Worm (Caenorhabditis elegans): Measurements from ENCODE around the gene Y43F8C.16.

Y43F8C.16 gene

DNA sequence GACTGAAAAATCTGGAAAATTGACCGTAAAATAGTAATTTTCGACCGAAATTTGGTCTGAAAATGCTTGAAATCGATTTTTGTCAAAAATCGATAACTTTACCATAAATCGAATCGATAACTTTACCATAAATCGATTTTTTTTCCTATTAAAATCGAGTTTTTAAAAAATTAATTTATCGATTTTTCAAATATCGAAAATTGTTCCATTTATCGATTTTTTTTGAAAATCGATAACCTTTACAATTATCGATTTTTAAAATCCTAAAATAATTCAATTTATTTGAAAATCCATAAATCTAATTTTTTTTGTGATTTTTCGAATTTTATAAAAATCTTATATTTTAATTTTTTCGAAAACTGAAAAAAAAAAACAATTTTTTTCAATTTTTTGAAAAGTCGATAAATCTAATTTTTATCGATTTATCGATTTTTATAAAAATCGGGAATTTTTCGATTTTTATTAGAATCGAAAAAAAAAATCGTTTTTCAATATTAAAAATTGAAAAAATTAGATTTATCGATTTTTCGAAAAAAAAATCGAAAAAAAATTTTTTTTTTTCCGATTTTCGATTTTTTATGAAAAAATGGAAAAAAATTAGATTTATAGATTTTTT, 23.9 kb downstream of the Y43F8C.16 start (continued):
- no peak for TF ChIP-seq rec-8 (tag; optimal IDR thresholded peaks at IDR 0.05)
- TF ChIP-seq let-526 (GFP tag; IDR thresholded peaks at IDR 0.05) = no peak
- no peak for TF ChIP-seq ztf-22 (GFP tag; optimal IDR thresholded peaks at IDR 0.05)
- no peak for TF ChIP-seq sea-2 (GFP tag; IDR thresholded peaks at IDR 0.05)
- no peak for TF ChIP-seq ZK185.1 (tag; optimal IDR thresholded peaks at IDR 0.05; ENCODE audit: poor library complexity, severe bottlenecking)
- no peak for TF ChIP-seq mel-28 (tag; optimal IDR thresholded peaks at IDR 0.05; ENCODE audit: borderline replicate concordance)

DNA sequence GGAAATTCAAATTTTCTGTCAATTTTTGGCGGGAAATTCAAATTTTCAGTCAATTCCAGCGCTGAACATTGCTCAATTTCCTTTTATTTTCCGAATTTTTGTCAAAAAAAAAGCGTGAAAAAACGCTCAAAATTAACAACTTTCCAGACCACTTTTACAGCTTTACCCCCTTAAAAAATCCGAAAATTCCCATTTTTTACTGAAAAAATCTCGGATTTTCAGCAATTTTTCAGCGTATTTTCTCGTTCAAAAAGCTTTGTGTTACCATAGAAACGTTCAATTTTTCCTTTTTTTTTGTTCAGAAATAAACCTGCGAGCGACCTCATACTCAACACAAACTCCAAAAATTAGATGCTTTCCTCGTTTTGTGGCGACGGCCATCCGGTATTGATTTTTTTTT, 40.8 kb downstream of the Y43F8C.16 start, which contains the start of gene mrp-7:
Gene mrp-7, plus strand, starts transcription at position 301 of the 400 bp plus-strand sequence.
- TF ChIP-seq Y53F4B.3 (GFP tag; IDR thresholded peaks at IDR 0.05) (no peak), ets-4 (GFP tag; optimal IDR thresholded peaks at IDR 0.05) (no peak), attf-5 (GFP tag; optimal IDR thresholded peaks at IDR 0.05) (no peak), sptf-2 (GFP tag; optimal IDR thresholded peaks at IDR 0.05) (no peak), F55B11.4 (tag; optimal IDR thresholded peaks at IDR 0.05; ENCODE audit: borderline replicate concordance, insufficient read depth) (no peak), ztf-25 (GFP tag; IDR thresholded peaks at IDR 0.05) (no peak), bed-1 (GFP tag; IDR thresholded peaks at IDR 0.05) (no peak), mxl-1 (tag; optimal IDR thresholded peaks at IDR 0.05) (no peak), nhr-120 (GFP tag; IDR thresholded peaks at IDR 0.05) (no peak), chd-7 (tag; optimal IDR thresholded peaks at IDR 0.05) (no peak), lsl-1 (GFP tag; optimal IDR thresholded peaks at IDR 0.05) (no peak), F10E7.11 (tag; optimal IDR thresholded peaks at IDR 0.05) (no peak), tbp1 (GFP tag; optimal IDR thresholded peaks at IDR 0.05) (no peak), cebp-1 (GFP tag; IDR thresholded peaks at IDR 0.05) (no peak), cebp-1 (tag; optimal IDR thresholded peaks at IDR 0.05) (no peak), dox-1 (GFP tag; IDR thresholded peaks at IDR 0.05) (no peak), ama-1 (optimal IDR thresholded peaks at IDR 0.05) (no peak), ama-1 (GFP tag; optimal IDR thresholded peaks at IDR 0.05) (no peak), tlf-1 (GFP tag; optimal IDR thresholded peaks at IDR 0.05) (no peak), ztf-22 (GFP tag; optimal IDR thresholded peaks at IDR 0.05) (no peak), lir-1 (GFP tag; conservative IDR thresholded peaks at IDR 0.05) (no peak)

- TF ChIP-seq madf-6 (GFP tag; IDR thresholded peaks at IDR 0.05) (peak; percentile 90), aptf-2 (GFP tag; conservative IDR thresholded peaks at IDR 0.05) (no peak), F49E8.2 (tag; optimal IDR thresholded peaks at IDR 0.05; ENCODE audit: insufficient read depth) (peak; percentile 12), snpc-1.3 (tag; optimal IDR thresholded peaks at IDR 0.05; ENCODE audit: insufficient read depth) (peak; percentile 21), snpc-3.4 (tag; optimal IDR thresholded peaks at IDR 0.05) (peak; percentile 13), lsl-1 (GFP tag; optimal IDR thresholded peaks at IDR 0.05) (peak; percentile 56), xnd-1 (tag; optimal IDR thresholded peaks at IDR 0.05) (peak; percentile 64), efl-1 (GFP tag; optimal IDR thresholded peaks at IDR 0.05) (peak; percentile 84), gei-17 (GFP tag; optimal IDR thresholded peaks at IDR 0.05) (no peak), lin-54 (GFP tag; optimal IDR thresholded peaks at IDR 0.05) (peak; percentile 66), hmg-20 (GFP tag; IDR thresholded peaks at IDR 0.05) (no peak), lin-35 (GFP tag; optimal IDR thresholded peaks at IDR 0.05) (no peak), lsy-27 (tag; optimal IDR thresholded peaks at IDR 0.05; ENCODE audit: borderline replicate concordance, insufficient read depth) (no peak), dpl-1 (GFP tag; optimal IDR thresholded peaks at IDR 0.05) (peak; percentile 63), cebp-2 (GFP tag; IDR thresholded peaks at IDR 0.05) (no peak), dox-1 (GFP tag; IDR thresholded peaks at IDR 0.05) (peak; percentile 35; the same call in 1 of the 2 replicates), Y56A3A.18 (GFP tag; IDR thresholded peaks at IDR 0.05) (no peak), madf-8 (GFP tag; conservative IDR thresholded peaks at IDR 0.05) (peak; percentile 82), sdz-38 (tag; optimal IDR thresholded peaks at IDR 0.05) (no peak), F33H1.4 (GFP tag; IDR thresholded peaks at IDR 0.05) (peak; percentile 29; the same call in 1 of the 2 replicates), mxl-1 (tag; optimal IDR thresholded peaks at IDR 0.05) (no peak), K11D2.4 (GFP tag; IDR thresholded peaks at IDR 0.05) (no peak)
Measured at ce11 chrV:19673298-19673903, 41.9 kb downstream of the Y43F8C.16 start.
